Worm (Caenorhabditis elegans) whole organism, L1 larva: ENCODE results near the gene col-12.

Experiments used
- dpl-1 ChIP-seq, 3 experiments: fragments of 150-350 bp in 2 of 3; sonication (generic microtip) in 1 of 3; optimal IDR thresholded peaks; 2 replicates each; lab custom pipeline; 2014 to 2017; ENCODE audit warnings: missing biosample characterization in 3 of 3, missing genetic modification characterization in 3 of 3, missing genetic modification reagents in 3 of 3
- egl-13 ChIP-seq: sonication (generic microtip); optimal IDR thresholded peaks from 2 replicates; lab custom pipeline; 2016; ENCODE audit warnings: missing genotype, missing genetic modification reagents, missing genetic modification characterization, missing compliant biosample characterization
- nhr-20 ChIP-seq: sonication (generic microtip); optimal IDR thresholded peaks from 2 replicates; lab custom pipeline; 2016; ENCODE audit warnings: mild to moderate bottlenecking, missing genetic modification characterization, missing compliant biosample characterization

DNA sequence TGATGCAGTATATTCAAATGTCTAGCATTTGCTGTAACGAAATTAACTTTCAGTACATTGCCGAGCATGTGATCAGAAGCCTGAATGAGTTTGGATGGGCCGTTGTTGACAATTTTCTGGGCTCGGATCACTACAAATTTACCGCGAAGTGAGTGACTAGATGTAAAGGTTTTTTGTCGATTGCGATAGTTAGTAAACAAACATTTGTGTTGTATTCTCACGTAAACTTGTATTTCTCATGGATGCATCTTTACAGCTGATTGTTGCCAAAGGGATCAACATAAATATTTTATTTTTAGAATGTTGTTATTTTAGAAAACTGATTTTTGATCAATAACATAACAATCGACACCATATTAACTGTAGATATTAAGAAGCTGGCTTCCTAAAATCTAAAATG lies 49.0 kb upstream of the col-12 start:
- TF ChIP-seq nhr-20 (tag; lab: Kevin White, UChicago), result no peak
- no peak for TF ChIP-seq dpl-1 (GFP tag; optimal IDR thresholded peaks at IDR 0.05; lab: Kevin White, UChicago)
- TF ChIP-seq egl-13 (tag; lab: Kevin White, UChicago), result no peak
